Fruit fly (Drosophila melanogaster): ENCODE data around the gene Xport-B.

DNA sequence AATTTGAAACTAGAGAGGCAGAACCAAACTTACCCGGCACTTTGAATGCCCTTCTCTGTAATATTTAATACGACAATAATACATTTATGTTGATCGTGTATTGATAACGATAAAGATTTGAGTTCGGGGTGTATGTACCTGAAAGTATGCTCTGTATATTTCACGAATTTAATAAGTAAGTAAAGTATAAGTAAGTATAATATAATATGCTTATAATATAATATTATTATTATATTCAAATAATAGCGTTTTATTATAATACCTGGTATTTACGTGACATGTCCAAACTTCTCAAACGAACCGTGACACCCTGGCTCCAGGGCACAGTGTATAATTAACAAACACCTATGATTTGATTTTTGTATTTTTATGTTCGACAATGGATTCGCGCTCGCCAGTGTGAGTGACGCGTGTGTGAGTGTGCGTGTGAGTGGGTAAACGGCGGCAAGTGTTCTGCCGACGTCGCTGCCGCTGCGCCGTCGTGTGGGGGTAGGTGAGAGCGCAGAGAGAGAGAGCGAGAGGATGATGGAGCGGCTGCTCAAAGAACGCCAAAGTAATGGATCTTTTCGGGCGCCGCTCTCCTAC, 25.5 kb downstream of the Xport-B start:
- TF ChIP-seq eg (GFP tag; IDR thresholded peaks at IDR 0.05) (no peak), acj6 (GFP tag; optimal IDR thresholded peaks at IDR 0.05) (no peak), Hr38 (GFP tag; optimal IDR thresholded peaks at IDR 0.05) (no peak), Lpt (GFP tag; optimal IDR thresholded peaks at IDR 0.05) (no peak), CG3919 (GFP tag; optimal IDR thresholded peaks at IDR 0.05) (no peak), Ets21C (GFP tag; optimal IDR thresholded peaks at IDR 0.05) (no peak), CG11294 (GFP tag; IDR thresholded peaks at IDR 0.05) (no peak), CG4318 (GFP tag; optimal IDR thresholded peaks at IDR 0.05) (no peak)
